Fruit fly (Drosophila melanogaster): Measurements from ENCODE around the gene CG34179.

The CG34179 gene

DNA sequence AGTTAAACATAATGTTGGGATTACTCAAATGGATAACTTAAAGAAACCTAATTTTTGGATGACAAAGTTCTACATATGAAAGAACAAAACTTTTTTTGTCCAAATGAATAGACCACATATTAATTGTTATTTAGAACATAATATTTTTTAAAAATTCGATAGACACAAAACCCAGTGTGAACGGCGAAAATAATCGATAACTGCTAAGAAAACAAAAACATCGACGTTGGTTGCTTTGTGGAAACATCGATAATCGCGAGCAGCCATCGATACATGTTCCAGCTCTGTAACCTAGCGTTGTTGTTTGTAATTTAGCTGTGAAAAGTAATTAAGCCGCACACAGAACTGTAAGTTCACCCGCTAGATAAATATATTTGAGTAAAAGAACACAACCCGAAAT, 2.1 kb upstream of the CG34179 start, which contains the start of gene CG9135:
CG9135 (plus strand) TSS at position 226 of the 400 bp plus-strand sequence.
- TF ChIP-seq Hr83 (GFP tag; optimal IDR thresholded peaks at IDR 0.05; ENCODE audit: poor library complexity, severe bottlenecking) (peak; percentile 46), HLH106 (tag; optimal IDR thresholded peaks at IDR 0.05) (peak; percentile 9), CG32264 (GFP tag; optimal IDR thresholded peaks at IDR 0.05) (no peak), lola (GFP tag; optimal IDR thresholded peaks at IDR 0.05) (no peak), Jra (GFP tag; optimal IDR thresholded peaks at IDR 0.05) (peak; percentile 29)

- TF ChIP-seq Mio (GFP tag; optimal IDR thresholded peaks at IDR 0.05) = no peak
- TF ChIP-seq sage (GFP tag; optimal IDR thresholded peaks at IDR 0.05) = no peak
- no peak for TF ChIP-seq usp (GFP tag; optimal IDR thresholded peaks at IDR 0.05)
- peak; percentile 94 for TF ChIP-seq Hr83 (GFP tag; optimal IDR thresholded peaks at IDR 0.05; ENCODE audit: poor library complexity, severe bottlenecking)
- peak; percentile 5 for TF ChIP-seq OdsH (GFP tag; optimal IDR thresholded peaks at IDR 0.05)
- TF ChIP-seq sv (GFP tag; optimal IDR thresholded peaks at IDR 0.05) = no peak
- TF ChIP-seq CG32264 (GFP tag; optimal IDR thresholded peaks at IDR 0.05) = no peak
- TF ChIP-seq HLH106 (tag; optimal IDR thresholded peaks at IDR 0.05) = peak; percentile 33
- peak; percentile 65 for TF ChIP-seq fru (GFP tag; optimal IDR thresholded peaks at IDR 0.05)
- TF ChIP-seq pan (optimal IDR thresholded peaks at IDR 0.05) = no peak
- no peak for TF ChIP-seq jim (GFP tag; optimal IDR thresholded peaks at IDR 0.05)
- TF ChIP-seq tai (GFP tag; optimal IDR thresholded peaks at IDR 0.05) = no peak
- TF ChIP-seq dsf (GFP tag; optimal IDR thresholded peaks at IDR 0.05; ENCODE audit: borderline replicate concordance) = no peak
- TF ChIP-seq Hr78 (GFP tag; optimal IDR thresholded peaks at IDR 0.05) = no peak
- TF ChIP-seq N (GFP tag; optimal IDR thresholded peaks at IDR 0.05) = no peak
- TF ChIP-seq Dif (GFP tag; optimal IDR thresholded peaks at IDR 0.05; ENCODE audit: partially characterized antibody) = peak; percentile 2
- TF ChIP-seq CrebA (GFP tag; optimal IDR thresholded peaks at IDR 0.05; ENCODE audit: borderline replicate concordance) = no peak
- TF ChIP-seq h (GFP tag; optimal IDR thresholded peaks at IDR 0.05) = peak; percentile 69
- TF ChIP-seq foxo (GFP tag; optimal IDR thresholded peaks at IDR 0.05) = peak in 1 of 2 experiments; percentile 36
- TF ChIP-seq lola (GFP tag; optimal IDR thresholded peaks at IDR 0.05) = no peak
- TF ChIP-seq Vsx2 (GFP tag; optimal IDR thresholded peaks at IDR 0.05; ENCODE audit: partially characterized antibody) = no peak
- TF ChIP-seq brk (GFP tag; optimal IDR thresholded peaks at IDR 0.05) = no peak
- no peak for TF ChIP-seq dmrt93B (GFP tag; optimal IDR thresholded peaks at IDR 0.05)
- peak; percentile 30 for TF ChIP-seq Sp1 (GFP tag; optimal IDR thresholded peaks at IDR 0.05)
- no peak for TF ChIP-seq GATAd (GFP tag; optimal IDR thresholded peaks at IDR 0.05)
- TF ChIP-seq psq (GFP tag; optimal IDR thresholded peaks at IDR 0.05) = no peak
- peak; percentile 39 for TF ChIP-seq br (GFP tag; optimal IDR thresholded peaks at IDR 0.05)
- no peak for TF ChIP-seq Jra (GFP tag; optimal IDR thresholded peaks at IDR 0.05)
- no peak for TF ChIP-seq Dfd (GFP tag; optimal IDR thresholded peaks at IDR 0.05)
- TF ChIP-seq Myc (optimal IDR thresholded peaks at IDR 0.05) = no peak
- TF ChIP-seq dl (GFP tag; optimal IDR thresholded peaks at IDR 0.05; ENCODE audit: insufficient read depth in 1 of 2, partially characterized antibody in 2 of 2) = no peak
- peak; percentile 9 for TF ChIP-seq ey (GFP tag; optimal IDR thresholded peaks at IDR 0.05)
- TF ChIP-seq Abd-B (GFP tag; optimal IDR thresholded peaks at IDR 0.05) = no peak
- TF ChIP-seq Hnf4 (GFP tag; optimal IDR thresholded peaks at IDR 0.05) = no peak
- TF ChIP-seq woc (GFP tag; optimal IDR thresholded peaks at IDR 0.05) = no peak
- no peak for TF ChIP-seq Rel (GFP tag; optimal IDR thresholded peaks at IDR 0.05)
- peak; percentile 47 for TF ChIP-seq Rel (tag; optimal IDR thresholded peaks at IDR 0.05)
- peak; percentile 17 for TF ChIP-seq CG9705 (GFP tag; optimal IDR thresholded peaks at IDR 0.05)
- peak; percentile 60 for TF ChIP-seq rgr (GFP tag; optimal IDR thresholded peaks at IDR 0.05)
Measured at dm6 chr2L:6047528-6048160, 862 bp downstream of the CG34179 start, which contains the start of gene IPIP. Gene IPIP, plus strand, starts transcription at chr2L:6048002.

DNA sequence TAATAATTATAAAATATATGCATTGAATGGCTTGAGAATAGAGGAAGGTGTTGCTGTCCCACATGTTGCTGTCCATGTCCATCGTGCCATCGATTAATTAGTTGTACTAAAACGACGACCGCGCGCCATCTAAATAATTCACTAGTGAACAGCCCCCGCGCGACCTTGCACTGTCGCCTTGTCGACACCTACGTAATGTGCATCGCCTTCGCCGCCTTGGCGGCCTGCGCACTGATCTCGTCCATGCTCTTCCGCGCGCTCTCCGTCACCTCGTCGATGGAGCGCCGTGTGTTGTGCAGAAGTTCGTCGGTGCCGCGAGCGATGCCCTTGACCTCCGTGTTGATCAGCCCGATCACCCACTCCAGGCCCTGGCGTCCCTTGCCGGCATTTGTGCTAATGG, 1.6 kb downstream of the CG34179 start:
- no peak for TF ChIP-seq usp (GFP tag; optimal IDR thresholded peaks at IDR 0.05)
- no peak for TF ChIP-seq Hnf4 (GFP tag; optimal IDR thresholded peaks at IDR 0.05)
- no peak for TF ChIP-seq OdsH (GFP tag; optimal IDR thresholded peaks at IDR 0.05)

Data from whole organism, wandering third instar larva.